Fruit fly (Drosophila melanogaster) whole organism, embryonic: ENCODE measurements around the gene CG10254.

Experiments used
- Ada2b ChIP-seq: fragments of 200-800 bp; sonication (Bioruptor generic); IDR thresholded peaks from 2 replicates; pipeline ENCODE4 v1.3.6; 2022; ENCODE audit warnings: missing biosample characterization, missing genetic modification characterization
- CG3847 ChIP-seq: fragments of 200-800 bp; sonication (Bioruptor generic); IDR thresholded peaks from 2 replicates; pipeline ENCODE4 v1.3.6; 2022; ENCODE audit warnings: missing biosample characterization, missing genetic modification characterization
- CG6765 ChIP-seq: fragments of 200-800 bp; sonication (Bioruptor generic); optimal IDR thresholded peaks from 3 replicates; lab custom pipeline; 2017; ENCODE audit warnings: missing biosample characterization, mild to moderate bottlenecking, missing genetic modification characterization

DNA sequence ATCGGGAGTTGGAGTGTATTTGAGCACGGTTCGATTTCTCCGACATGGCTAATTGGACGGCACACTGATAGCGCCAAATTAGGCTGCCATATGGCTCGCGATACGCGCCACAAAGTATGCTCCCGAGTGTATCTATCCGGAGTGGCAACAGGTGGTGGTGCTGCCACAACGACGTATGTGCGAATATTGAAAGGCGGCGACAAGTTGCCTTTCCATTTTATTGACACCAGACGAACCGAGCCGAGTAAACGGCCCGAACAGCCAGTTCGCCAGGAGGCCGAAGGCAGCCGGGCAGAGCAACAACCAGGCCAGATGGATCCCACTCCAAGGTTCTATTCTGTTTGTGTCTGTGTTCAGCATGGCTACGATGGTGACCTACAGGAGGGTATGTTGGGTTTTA is 4.1 kb upstream of the CG10254 start, which contains the start of gene prt:
- TF ChIP-seq CG6765 (GFP tag; lab: Kevin White, UChicago) (no peak), Ada2b (GFP tag; lab: Robert Waterston, UW) (no peak), CG3847 (no peak)
